Fruit fly (Drosophila melanogaster) whole organism, wandering third instar larva: ENCODE results near the gene Nadsyn.

Experiments used
- Abd-B ChIP-seq: fragments of >200 bp; optimal IDR thresholded peaks from 2 replicates; lab custom pipeline; 2017; ENCODE audit warnings: missing biosample characterization, missing genetic modification characterization
- CG32264 ChIP-seq: fragments of 200-800 bp; sonication (Bioruptor generic); optimal IDR thresholded peaks from 2 replicates; lab custom pipeline; 2016; ENCODE audit warnings: missing biosample characterization, missing genetic modification characterization
- CG9705 ChIP-seq: fragments of 200-800 bp; sonication (Bioruptor generic); optimal IDR thresholded peaks from 2 replicates; lab custom pipeline; 2018; ENCODE audit warnings: missing biosample characterization, mild to moderate bottlenecking, missing genetic modification characterization
- CrebA ChIP-seq: fragments of 200-800 bp; sonication (Bioruptor generic); optimal IDR thresholded peaks from 2 replicates; lab custom pipeline; 2016; ENCODE audit warnings: missing biosample characterization, mild to moderate bottlenecking, missing genetic modification characterization, borderline replicate concordance
- Dfd ChIP-seq: fragments of >200 bp; optimal IDR thresholded peaks from 2 replicates; lab custom pipeline; 2017; ENCODE audit warnings: missing biosample characterization, missing genetic modification characterization
- Dif ChIP-seq: fragments of 200-275, 200-300 bp; sonication (Bioruptor generic); optimal IDR thresholded peaks from 2 replicates; lab custom pipeline; 2018; ENCODE audit warnings: missing biosample characterization, missing genetic modification characterization; ENCODE audit not compliant: partially characterized antibody
- GATAd ChIP-seq: sonication (Bioruptor generic); optimal IDR thresholded peaks from 2 replicates; lab custom pipeline; 2016; ENCODE audit warnings: missing biosample characterization, missing genetic modification characterization
- HLH106 ChIP-seq: fragments of 200-800 bp; optimal IDR thresholded peaks from 3 replicates; lab custom pipeline; 2019; ENCODE audit warnings: missing biosample characterization, mild to moderate bottlenecking, missing genetic modification characterization, moderate library complexity
- Hnf4 ChIP-seq: fragments of 200-800 bp; sonication (Bioruptor generic); optimal IDR thresholded peaks from 2 replicates; lab custom pipeline; 2016; ENCODE audit warnings: missing biosample characterization, mild to moderate bottlenecking, missing genetic modification characterization
- Hr78 ChIP-seq: fragments of >200 bp; optimal IDR thresholded peaks from 2 replicates; lab custom pipeline; 2017; ENCODE audit warnings: missing biosample characterization, missing genetic modification characterization
- Hr83 ChIP-seq: fragments of 200-300 bp; sonication (Bioruptor generic); optimal IDR thresholded peaks from 2 replicates; lab custom pipeline; 2016; ENCODE audit warnings: missing biosample characterization, mild to moderate bottlenecking, missing genetic modification characterization, moderate library complexity; ENCODE audit not compliant: poor library complexity, severe bottlenecking
- Jra ChIP-seq: sonication (Bioruptor generic); optimal IDR thresholded peaks from 2 replicates; lab custom pipeline; 2016; ENCODE audit warnings: missing biosample characterization, missing genetic modification characterization
- Myc ChIP-seq: fragments of >200 bp; optimal IDR thresholded peaks from 2 replicates; lab custom pipeline; 2017
- N ChIP-seq: fragments of >200 bp; optimal IDR thresholded peaks from 2 replicates; lab custom pipeline; 2018; ENCODE audit warnings: missing biosample characterization, missing external identifiers, missing genetic modification characterization
- OdsH ChIP-seq: fragments of 200-800 bp; sonication (Bioruptor generic); optimal IDR thresholded peaks from 2 replicates; lab custom pipeline; 2016; ENCODE audit warnings: missing biosample characterization, mild to moderate bottlenecking, missing genetic modification characterization
- Rel ChIP-seq, 2 experiments: fragments of 200-800 bp; sonication (Bioruptor generic) in 1 of 2; optimal IDR thresholded peaks; 2 replicates in 1 of 2; 3 replicates in 1 of 2; lab custom pipeline; 2016 to 2019; ENCODE audit warnings: mild to moderate bottlenecking in 2 of 2, missing biosample characterization in 2 of 2, missing genetic modification characterization in 2 of 2, moderate library complexity in 1 of 2
- Sp1 ChIP-seq: fragments of 200-800 bp; sonication (Bioruptor generic); optimal IDR thresholded peaks from 3 replicates; lab custom pipeline; 2019; ENCODE audit warnings: missing biosample characterization, mild to moderate bottlenecking, missing genetic modification characterization, moderate library complexity
- Vsx2 ChIP-seq: fragments of 200-300, 225-300 bp; sonication (Bioruptor generic); optimal IDR thresholded peaks from 2 replicates; lab custom pipeline; 2018; ENCODE audit warnings: missing biosample characterization, missing genetic modification characterization; ENCODE audit not compliant: partially characterized antibody
- br ChIP-seq: fragments of 200-800 bp; sonication (Bioruptor generic); optimal IDR thresholded peaks from 2 replicates; lab custom pipeline; 2016; ENCODE audit warnings: missing biosample characterization, missing genetic modification characterization
- brk ChIP-seq: fragments of 200-800 bp; sonication (Bioruptor generic); optimal IDR thresholded peaks from 2 replicates; lab custom pipeline; 2016; ENCODE audit warnings: missing biosample characterization, mild to moderate bottlenecking, missing genetic modification characterization
- dl ChIP-seq, 2 experiments: fragments of 175-275, 200-275 bp in 1 of 2; fragments of 200-275 bp in 1 of 2; sonication (Bioruptor generic); optimal IDR thresholded peaks; lab custom pipeline; 2018; ENCODE audit warnings: mild to moderate bottlenecking in 2 of 2, missing biosample characterization in 2 of 2, missing genetic modification characterization in 2 of 2, moderate library complexity in 2 of 2; ENCODE audit not compliant: partially characterized antibody in 2 of 2, insufficient read depth in 1 of 2
- dmrt93B ChIP-seq: fragments of 200-800 bp; sonication (Bioruptor generic); optimal IDR thresholded peaks from 2 replicates; lab custom pipeline; 2018; ENCODE audit warnings: missing biosample characterization, mild to moderate bottlenecking, missing genetic modification characterization
- dsf ChIP-seq: sonication (Bioruptor generic); optimal IDR thresholded peaks from 2 replicates; lab custom pipeline; 2016; ENCODE audit warnings: missing biosample characterization, missing genetic modification characterization, borderline replicate concordance
- ey ChIP-seq: fragments of 200-800 bp; sonication (Bioruptor generic); optimal IDR thresholded peaks from 2 replicates; lab custom pipeline; 2016; ENCODE audit warnings: missing biosample characterization, missing genetic modification characterization
- foxo ChIP-seq, 2 experiments: fragments of 200-800 bp; sonication (Bioruptor generic); optimal IDR thresholded peaks; 2 replicates in 1 of 2; 3 replicates in 1 of 2; lab custom pipeline; 2016 to 2017; ENCODE audit warnings: missing biosample characterization in 2 of 2, missing genetic modification characterization in 2 of 2
- fru ChIP-seq: fragments of 200-800 bp; sonication (Bioruptor generic); optimal IDR thresholded peaks from 3 replicates; lab custom pipeline; 2016; ENCODE audit warnings: missing biosample characterization, mild to moderate bottlenecking, missing genetic modification characterization
- h ChIP-seq: fragments of 200-800 bp; sonication (Bioruptor generic); optimal IDR thresholded peaks from 3 replicates; lab custom pipeline; 2016; ENCODE audit warnings: missing biosample characterization, mild to moderate bottlenecking, missing genetic modification characterization
- jim ChIP-seq: fragments of 175-275, 200-325 bp; sonication (Bioruptor generic); optimal IDR thresholded peaks from 2 replicates; lab custom pipeline; 2016; ENCODE audit warnings: missing biosample characterization, mild to moderate bottlenecking, missing genetic modification characterization
- lola ChIP-seq: fragments of >200 bp; optimal IDR thresholded peaks from 2 replicates; lab custom pipeline; 2017; ENCODE audit warnings: missing biosample characterization, missing genetic modification characterization
- pan ChIP-seq: fragments of >200 bp; optimal IDR thresholded peaks from 2 replicates; lab custom pipeline; 2017
- psq ChIP-seq: fragments of 200-800 bp; sonication (Bioruptor generic); optimal IDR thresholded peaks from 3 replicates; lab custom pipeline; 2017; ENCODE audit warnings: missing biosample characterization, mild to moderate bottlenecking, missing genetic modification characterization, moderate library complexity
- rgr ChIP-seq: fragments of 200-800 bp; sonication (Bioruptor generic); optimal IDR thresholded peaks from 3 replicates; lab custom pipeline; 2016; ENCODE audit warnings: missing biosample characterization, mild to moderate bottlenecking, missing genetic modification characterization
- sage ChIP-seq: fragments of 200-800 bp; sonication (Bioruptor generic); optimal IDR thresholded peaks from 2 replicates; lab custom pipeline; 2016; ENCODE audit warnings: missing biosample characterization, mild to moderate bottlenecking, missing genetic modification characterization
- sv ChIP-seq: fragments of 200-800 bp; sonication (Bioruptor generic); optimal IDR thresholded peaks from 3 replicates; lab custom pipeline; 2016; ENCODE audit warnings: missing biosample characterization, missing genetic modification characterization
- tai ChIP-seq: sonication (Bioruptor generic); optimal IDR thresholded peaks from 2 replicates; lab custom pipeline; 2016; ENCODE audit warnings: missing biosample characterization, missing genetic modification characterization
- usp ChIP-seq: fragments of >200 bp; optimal IDR thresholded peaks from 2 replicates; lab custom pipeline; 2017; ENCODE audit warnings: missing biosample characterization, missing genetic modification characterization
- woc ChIP-seq: sonication (Bioruptor generic); optimal IDR thresholded peaks from 2 replicates; lab custom pipeline; 2016; ENCODE audit warnings: missing biosample characterization, mild to moderate bottlenecking, missing genetic modification characterization

The Nadsyn gene

dm6 chrX:13744599-13745052, 26.5 kb upstream of the Nadsyn start, which contains the start of gene Grip91:
TSS of gene Grip91 (minus strand) at chrX:13744683.
- TF ChIP-seq fru (GFP tag; lab: Kevin White, UChicago) (peak; percentile 9), foxo (GFP tag; optimal IDR thresholded peaks at IDR 0.05; lab: Kevin White, UChicago) (peak in 1 of 2 experiments; percentile 15), tai (GFP tag; lab: Kevin White, UChicago) (no peak), Hr83 (GFP tag; lab: Kevin White, UChicago) (no peak), h (GFP tag; lab: Kevin White, UChicago) (peak; percentile 14), Rel (GFP tag; optimal IDR thresholded peaks at IDR 0.05; lab: Kevin White, UChicago) (no peak), Rel (tag; optimal IDR thresholded peaks at IDR 0.05; lab: Kevin White, UChicago) (peak; percentile 34), GATAd (GFP tag; lab: Kevin White, UChicago) (no peak), rgr (peak; percentile 26), HLH106 (tag; lab: Kevin White, UChicago) (peak; percentile 5), Sp1 (GFP tag; lab: Kevin White, UChicago) (no peak), br (no peak)

- TF ChIP-seq dl (GFP tag; optimal IDR thresholded peaks at IDR 0.05; lab: Kevin White, UChicago; ENCODE audit: insufficient read depth in 1 of 2, partially characterized antibody in 2 of 2) (no peak), brk (GFP tag; lab: Kevin White, UChicago) (peak; percentile 34)
Measured at dm6 chrX:13740992-13741391, 22.9 kb upstream of the Nadsyn start.

DNA sequence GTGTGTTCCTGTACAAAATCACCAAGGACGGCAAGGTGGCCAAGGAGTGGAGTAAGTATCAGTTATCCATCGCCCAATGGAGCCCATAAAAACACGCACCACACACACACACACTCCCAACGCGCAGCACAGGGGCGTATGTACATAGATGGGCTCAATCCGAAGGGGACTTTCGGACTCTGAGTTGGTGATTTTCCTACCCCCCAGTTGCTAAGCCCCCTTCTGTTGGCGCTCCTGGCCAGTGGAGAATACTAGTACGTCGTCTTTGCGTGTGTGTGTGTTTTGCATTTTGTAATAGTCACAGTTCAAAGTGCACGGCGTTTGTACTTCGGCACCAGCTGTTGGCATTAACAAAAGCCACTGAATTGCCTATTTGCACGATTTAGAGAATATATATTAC, 22.0 kb upstream of the Nadsyn start:
- no peak for TF ChIP-seq pan (lab: Kevin White, UChicago)
- TF ChIP-seq lola (GFP tag; lab: Kevin White, UChicago), result no peak
- peak; percentile 84 for TF ChIP-seq ey
- TF ChIP-seq br, result peak; percentile 78
- peak; percentile 74 for TF ChIP-seq h (GFP tag; lab: Kevin White, UChicago)
- peak; percentile 31 for TF ChIP-seq CG9705
- peak; percentile 90 for TF ChIP-seq Hnf4 (GFP tag; lab: Kevin White, UChicago)
- TF ChIP-seq Hr83 (GFP tag; lab: Kevin White, UChicago), result peak; percentile 84
- TF ChIP-seq CrebA (GFP tag; lab: Kevin White, UChicago), result no peak
- TF ChIP-seq dmrt93B (GFP tag; lab: Kevin White, UChicago), result peak; percentile 46
- TF ChIP-seq Jra, result peak; percentile 2
- peak; percentile 47 for TF ChIP-seq fru (GFP tag; lab: Kevin White, UChicago)
- TF ChIP-seq foxo (GFP tag; optimal IDR thresholded peaks at IDR 0.05; lab: Kevin White, UChicago), result peak in 1 of 2 experiments; percentile 74
- no peak for TF ChIP-seq Rel (GFP tag; optimal IDR thresholded peaks at IDR 0.05; lab: Kevin White, UChicago)
- peak; percentile 56 for TF ChIP-seq Rel (tag; optimal IDR thresholded peaks at IDR 0.05; lab: Kevin White, UChicago)
- peak; percentile 75 for TF ChIP-seq OdsH (GFP tag; lab: Kevin White, UChicago)
- peak; percentile 45 for TF ChIP-seq Sp1 (GFP tag; lab: Kevin White, UChicago)
- peak; percentile 67 for TF ChIP-seq HLH106 (tag; lab: Kevin White, UChicago)
- TF ChIP-seq sv, result peak; percentile 65
- peak; percentile 8 for TF ChIP-seq jim
- TF ChIP-seq rgr, result peak; percentile 80
- TF ChIP-seq tai (GFP tag; lab: Kevin White, UChicago), result no peak

DNA sequence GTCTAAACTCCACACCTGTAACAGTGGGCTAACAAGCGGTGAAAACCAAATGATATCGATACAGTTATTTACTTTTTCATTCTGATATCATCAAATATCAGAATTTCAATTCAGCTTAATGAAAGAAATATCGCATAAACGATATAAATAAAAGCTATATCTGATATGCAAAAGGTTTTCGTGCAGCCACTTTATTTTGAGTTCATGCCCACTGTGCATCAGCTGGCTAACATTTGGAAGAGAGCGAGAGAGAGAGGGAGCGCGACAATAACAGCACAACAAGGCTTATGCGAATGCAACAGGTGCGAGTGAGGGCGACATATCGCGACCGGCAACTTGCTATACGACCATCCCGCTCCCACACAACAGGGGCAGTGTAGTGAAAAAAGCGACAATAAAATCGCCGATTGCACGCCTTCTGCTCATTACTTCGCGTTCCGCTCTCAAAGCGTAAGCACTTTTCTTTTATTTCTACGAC, 21.4 kb upstream of the Nadsyn start, which contains the start of gene CG11151:
Gene CG11151 (plus strand): TSS at position 334 of the 478 bp plus-strand sequence.
- peak; percentile 97 for TF ChIP-seq Hnf4 (GFP tag; lab: Kevin White, UChicago)
- no peak for TF ChIP-seq lola (GFP tag; lab: Kevin White, UChicago)
- peak; percentile 93 for TF ChIP-seq CG32264 (GFP tag; lab: Kevin White, UChicago)
- TF ChIP-seq dl (GFP tag; optimal IDR thresholded peaks at IDR 0.05; lab: Kevin White, UChicago; ENCODE audit: insufficient read depth in 1 of 2, partially characterized antibody in 2 of 2), result peak; percentile 7 to 62
- TF ChIP-seq GATAd (GFP tag; lab: Kevin White, UChicago), result peak; percentile 69
- TF ChIP-seq dmrt93B (GFP tag; lab: Kevin White, UChicago), result peak; percentile 89
- peak; percentile 77 for TF ChIP-seq Rel (GFP tag; optimal IDR thresholded peaks at IDR 0.05; lab: Kevin White, UChicago)
- TF ChIP-seq Rel (tag; optimal IDR thresholded peaks at IDR 0.05; lab: Kevin White, UChicago), result peak; percentile 78
- TF ChIP-seq jim, result no peak
- no peak for TF ChIP-seq CrebA (GFP tag; lab: Kevin White, UChicago)
- no peak for TF ChIP-seq Hr78
- no peak for TF ChIP-seq Abd-B (GFP tag; lab: Kevin White, UChicago)
- TF ChIP-seq Dif (GFP tag; lab: Kevin White, UChicago), result peak; percentile 36
- TF ChIP-seq OdsH (GFP tag; lab: Kevin White, UChicago), result peak; percentile 97
- TF ChIP-seq woc (GFP tag; lab: Kevin White, UChicago), result peak; percentile 98
- TF ChIP-seq N (GFP tag; lab: Kevin White, UChicago), result no peak
- TF ChIP-seq ey, result peak; percentile 97
- TF ChIP-seq tai (GFP tag; lab: Kevin White, UChicago), result peak; percentile 94
- peak; percentile 91 for TF ChIP-seq Jra
- peak; percentile 93 for TF ChIP-seq psq (GFP tag; lab: Kevin White, UChicago)
- peak; percentile 98 for TF ChIP-seq br
- TF ChIP-seq Myc (lab: Kevin White, UChicago), result no peak
- peak; percentile 93 to 98 for TF ChIP-seq foxo (GFP tag; optimal IDR thresholded peaks at IDR 0.05; lab: Kevin White, UChicago)
- TF ChIP-seq HLH106 (tag; lab: Kevin White, UChicago), result peak; percentile 96
- peak; percentile 97 for TF ChIP-seq Sp1 (GFP tag; lab: Kevin White, UChicago)
- TF ChIP-seq sage (GFP tag; lab: Kevin White, UChicago), result peak; percentile 96
- peak; percentile 99 for TF ChIP-seq fru (GFP tag; lab: Kevin White, UChicago)
- TF ChIP-seq brk (GFP tag; lab: Kevin White, UChicago), result peak; percentile 88
- peak; percentile 39 for TF ChIP-seq Hr83 (GFP tag; lab: Kevin White, UChicago)
- TF ChIP-seq Dfd (GFP tag; lab: Kevin White, UChicago), result no peak
- no peak for TF ChIP-seq usp
- no peak for TF ChIP-seq Vsx2
- peak; percentile 90 for TF ChIP-seq sv
- TF ChIP-seq dsf (GFP tag; lab: Kevin White, UChicago), result peak; percentile 83
- TF ChIP-seq CG9705, result peak; percentile 95
